Worm (Caenorhabditis elegans) whole organism, late embryonic: ENCODE results near the gene C38C6.3.

Experiments used
- C08G9.2 ChIP-seq: sonication (generic microtip); optimal IDR thresholded peaks from 2 replicates; lab custom pipeline; 2016; ENCODE audit warnings: mild to moderate bottlenecking, missing genetic modification characterization, moderate library complexity, missing compliant biosample characterization
- K09A11.1 ChIP-seq: sonication (generic microtip); optimal IDR thresholded peaks from 2 replicates; lab custom pipeline; 2017; ENCODE audit warnings: antibody characterized with exemption, mild to moderate bottlenecking, missing genetic modification characterization, missing compliant biosample characterization; ENCODE audit not compliant: insufficient read depth
- Y22D7AL.16 ChIP-seq: sonication (generic microtip); optimal IDR thresholded peaks from 2 replicates; lab custom pipeline; 2016; ENCODE audit warnings: missing genetic modification characterization, missing compliant biosample characterization
- ahr-1 ChIP-seq: sonication (generic microtip); optimal IDR thresholded peaks from 2 replicates; lab custom pipeline; 2016; ENCODE audit warnings: missing genetic modification characterization, missing compliant biosample characterization
- ceh-19 ChIP-seq: fragments of 200-800 bp; sonication (Bioruptor generic); optimal IDR thresholded peaks from 2 replicates; lab custom pipeline; 2018; ENCODE audit warnings: mild to moderate bottlenecking, missing genetic modification characterization, missing compliant biosample characterization
- ceh-2 ChIP-seq: sonication (generic microtip); optimal IDR thresholded peaks from 2 replicates; lab custom pipeline; 2016; ENCODE audit warnings: missing genotype, missing genetic modification characterization, missing compliant biosample characterization
- ceh-31 ChIP-seq: sonication (generic microtip); optimal IDR thresholded peaks from 2 replicates; lab custom pipeline; 2016; ENCODE audit warnings: missing genetic modification characterization, missing compliant biosample characterization
- ceh-34 ChIP-seq: sonication (generic microtip); optimal IDR thresholded peaks from 2 replicates; lab custom pipeline; 2016; ENCODE audit warnings: mild to moderate bottlenecking, missing genetic modification characterization, missing compliant biosample characterization
- ceh-45 ChIP-seq: fragments of 200-800 bp; sonication (Bioruptor generic); IDR thresholded peaks from 2 replicates; pipeline ENCODE4 v1.3.6; 2022; ENCODE audit warnings: missing genetic modification reagents, missing genetic modification characterization, missing compliant biosample characterization
- dmd-4 ChIP-seq: sonication (generic microtip); optimal IDR thresholded peaks from 2 replicates; lab custom pipeline; 2016; ENCODE audit warnings: borderline replicate concordance, missing genetic modification characterization, missing compliant biosample characterization
- elt-2 ChIP-seq: sonication (generic microtip); optimal IDR thresholded peaks from 2 replicates; lab custom pipeline; 2016; ENCODE audit warnings: missing genetic modification reagents, missing genetic modification characterization, missing compliant biosample characterization
- eyg-1 ChIP-seq: sonication (generic microtip); optimal IDR thresholded peaks from 2 replicates; lab custom pipeline; 2016; ENCODE audit warnings: missing genotype, missing genetic modification characterization, missing compliant biosample characterization
- fax-1 ChIP-seq: sonication (generic microtip); optimal IDR thresholded peaks from 2 replicates; lab custom pipeline; 2016; ENCODE audit warnings: missing genotype, missing genetic modification characterization, missing compliant biosample characterization
- fkh-6 ChIP-seq: sonication (generic microtip); optimal IDR thresholded peaks from 2 replicates; lab custom pipeline; 2016; ENCODE audit warnings: missing genetic modification characterization, missing compliant biosample characterization
- gmeb-2 ChIP-seq: sonication (generic microtip); optimal IDR thresholded peaks from 2 replicates; lab custom pipeline; 2016; ENCODE audit warnings: missing genetic modification characterization, inconsistent platforms, missing compliant biosample characterization
- hlh-13 ChIP-seq: fragments of 200-800 bp; sonication (Bioruptor generic); optimal IDR thresholded peaks from 2 replicates; lab custom pipeline; 2018; ENCODE audit warnings: mild to moderate bottlenecking, missing genetic modification characterization, missing compliant biosample characterization
- hlh-6 ChIP-seq: sonication (generic microtip); optimal IDR thresholded peaks from 2 replicates; lab custom pipeline; 2016; ENCODE audit warnings: missing genotype, missing genetic modification characterization, missing compliant biosample characterization
- lin-11 ChIP-seq: fragments of 200-800 bp; sonication (Bioruptor generic); optimal IDR thresholded peaks from 2 replicates; lab custom pipeline; 2018; ENCODE audit warnings: mild to moderate bottlenecking, missing genetic modification characterization, missing compliant biosample characterization
- nhr-232 ChIP-seq: sonication (generic microtip); optimal IDR thresholded peaks from 2 replicates; lab custom pipeline; 2016; ENCODE audit warnings: missing genetic modification characterization, missing compliant biosample characterization
- npax-4 ChIP-seq: sonication (generic microtip); optimal IDR thresholded peaks from 2 replicates; lab custom pipeline; 2016; ENCODE audit warnings: missing genetic modification characterization, missing compliant biosample characterization
- odd-2 ChIP-seq: sonication (generic microtip); optimal IDR thresholded peaks from 2 replicates; lab custom pipeline; 2017; ENCODE audit warnings: antibody characterized with exemption, mild to moderate bottlenecking, missing genetic modification characterization, missing compliant biosample characterization
- pat-9 ChIP-seq: fragments of 200-800 bp; sonication (Bioruptor generic); optimal IDR thresholded peaks from 2 replicates; lab custom pipeline; 2018; ENCODE audit warnings: mild to moderate bottlenecking, missing genetic modification characterization, moderate library complexity, missing compliant biosample characterization
- pax-1 ChIP-seq: fragments of 150-350 bp; optimal IDR thresholded peaks from 2 replicates; lab custom pipeline; 2014; ENCODE audit warnings: missing biosample characterization, missing genetic modification characterization
- pha-2 ChIP-seq: sonication (generic microtip); optimal IDR thresholded peaks from 2 replicates; lab custom pipeline; 2017; ENCODE audit warnings: mild to moderate bottlenecking, missing genetic modification characterization, missing compliant biosample characterization
- pha-4 ChIP-seq: fragments of 150-350 bp; optimal IDR thresholded peaks from 2 replicates; lab custom pipeline; 2018; ENCODE audit warnings: missing biosample characterization, missing genetic modification reagents, missing genetic modification characterization
- pqm-1 ChIP-seq: sonication (generic microtip); optimal IDR thresholded peaks from 2 replicates; lab custom pipeline; 2016; ENCODE audit warnings: missing genetic modification characterization, missing compliant biosample characterization
- syd-9 ChIP-seq: sonication (generic microtip); optimal IDR thresholded peaks from 2 replicates; lab custom pipeline; 2016; ENCODE audit warnings: mild to moderate bottlenecking, missing genetic modification characterization, moderate library complexity, missing compliant biosample characterization
- tbx-7 ChIP-seq: sonication (generic microtip); optimal IDR thresholded peaks from 2 replicates; lab custom pipeline; 2016; ENCODE audit warnings: missing genotype, missing genetic modification characterization, missing compliant biosample characterization
- ttx-3 ChIP-seq: sonication (generic microtip); optimal IDR thresholded peaks from 2 replicates; lab custom pipeline; 2016; ENCODE audit warnings: missing genetic modification reagents, missing genetic modification characterization, missing compliant biosample characterization
- unc-3 ChIP-seq, 2 experiments: fragments of 200-800 bp in 1 of 2; sonication (Bioruptor generic) in 1 of 2; sonication (generic microtip) in 1 of 2; conservative IDR thresholded peaks in 1 of 2; optimal IDR thresholded peaks in 1 of 2; 2 replicates each; pipeline versions ENCODE4 v1.3.6 to Lab custom; 2016 to 2022; ENCODE audit warnings: missing compliant biosample characterization in 2 of 2, missing genetic modification characterization in 2 of 2, missing genetic modification reagents in 1 of 2
- unc-55 ChIP-seq: sonication (generic microtip); optimal IDR thresholded peaks from 2 replicates; lab custom pipeline; 2017; ENCODE audit warnings: missing biosample characterization, missing genetic modification reagents, missing genetic modification characterization
- zip-5 ChIP-seq: sonication (generic microtip); optimal IDR thresholded peaks from 2 replicates; lab custom pipeline; 2016; ENCODE audit warnings: missing genetic modification characterization, missing compliant biosample characterization
- ztf-16 ChIP-seq: sonication (generic microtip); optimal IDR thresholded peaks from 2 replicates; lab custom pipeline; 2017; ENCODE audit warnings: missing genetic modification characterization, missing compliant biosample characterization

Gene C38C6.3

DNA sequence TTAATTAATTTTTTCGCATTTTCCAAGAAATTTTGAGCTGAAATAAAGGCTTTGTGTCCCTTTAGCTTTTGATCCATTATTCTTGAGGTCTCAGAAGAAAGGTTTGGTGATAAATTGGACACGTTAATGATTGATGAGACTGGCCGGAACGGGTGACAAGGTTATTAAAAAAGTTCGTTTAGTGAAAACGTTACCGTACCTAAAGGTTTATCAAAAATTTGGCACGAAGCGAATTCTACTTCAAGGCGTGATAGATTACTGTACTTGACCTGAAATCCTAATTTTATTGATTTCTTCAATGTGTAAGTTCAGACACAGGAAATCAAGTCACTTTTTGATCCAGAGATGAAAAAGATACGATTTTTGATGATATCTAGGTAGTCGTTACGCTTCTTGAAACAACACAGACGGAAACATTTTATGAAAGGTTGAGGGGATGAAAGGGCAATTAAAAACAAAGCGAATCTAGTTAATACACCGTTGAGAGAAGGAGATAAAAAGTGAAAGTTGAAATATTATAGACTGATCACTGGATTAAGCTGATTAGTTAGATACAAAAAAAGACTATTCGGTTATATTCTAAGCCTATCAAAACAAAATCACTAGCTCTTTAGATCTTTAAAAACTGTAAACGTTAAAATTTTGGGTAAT, 22.3 kb upstream of the C38C6.3 start:
- TF ChIP-seq pha-2 (tag; lab: Kevin White, UChicago) (no peak), tbx-7 (tag; lab: Kevin White, UChicago) (no peak), npax-4 (tag; lab: Kevin White, UChicago) (no peak), nhr-232 (tag; lab: Kevin White, UChicago) (no peak), unc-3 (GFP tag; conservative IDR thresholded peaks at IDR 0.05; lab: Robert Waterston, UW) (no peak), unc-3 (tag; optimal IDR thresholded peaks at IDR 0.05; lab: Kevin White, UChicago) (no peak), pax-1 (tag; lab: Kevin White, UChicago) (no peak), ceh-45 (GFP tag; lab: Robert Waterston, UW) (no peak), ttx-3 (tag; lab: Kevin White, UChicago) (no peak), zip-5 (tag; lab: Kevin White, UChicago) (no peak), ceh-2 (tag; lab: Kevin White, UChicago) (no peak), ceh-34 (tag; lab: Kevin White, UChicago) (no peak)

DNA sequence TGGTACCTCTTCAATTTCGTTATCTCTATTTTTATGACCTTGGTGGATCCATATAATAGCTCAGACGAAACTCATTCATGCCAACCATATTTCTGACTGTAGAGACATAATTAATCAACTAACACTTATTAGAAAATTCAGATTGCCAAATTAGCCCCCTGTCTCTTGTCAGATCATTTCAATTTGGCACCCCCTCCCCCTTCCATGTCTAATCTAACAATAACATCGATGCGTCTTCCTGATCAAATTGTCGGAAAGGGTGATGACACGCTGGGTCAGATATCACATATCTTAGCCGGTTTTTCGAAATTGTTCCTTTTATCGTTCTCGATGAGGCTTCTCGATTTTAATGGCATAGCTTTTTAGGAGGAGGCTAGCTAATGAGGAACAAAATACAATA, 21.6 kb upstream of the C38C6.3 start:
- no peak for TF ChIP-seq hlh-13
- TF ChIP-seq, all 69 proteins: peak for 0

DNA sequence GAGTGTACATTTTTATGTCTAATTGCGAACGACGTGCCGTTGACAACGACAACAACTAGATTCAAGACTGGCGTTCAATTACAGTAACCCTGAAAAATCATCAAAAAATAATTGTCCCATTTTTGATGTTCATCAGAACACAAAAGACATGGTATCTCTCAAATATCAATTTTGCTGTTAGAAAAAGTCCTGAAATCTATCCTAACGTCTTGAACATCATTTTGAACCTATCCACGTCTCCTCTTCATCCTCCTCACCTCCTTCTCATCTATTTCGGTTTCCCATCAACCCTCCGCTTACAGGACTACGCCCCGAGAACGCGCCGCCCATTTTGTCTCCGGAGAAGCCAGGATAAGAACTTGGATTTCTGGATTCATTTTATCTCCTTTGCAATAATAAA, 17.2 kb upstream of the C38C6.3 start, which contains the start of gene mltn-9:
TSS of gene mltn-9 (plus strand) at position 301 of the 400 bp plus-strand sequence.
- TF ChIP-seq syd-9 (tag; lab: Kevin White, UChicago), result no peak
- no peak for TF ChIP-seq C08G9.2 (tag; lab: Kevin White, UChicago)
- TF ChIP-seq fkh-6 (tag; lab: Kevin White, UChicago), result no peak
- no peak for TF ChIP-seq ceh-2 (tag; lab: Kevin White, UChicago)
- TF ChIP-seq nhr-232 (tag; lab: Kevin White, UChicago), result no peak
- no peak for TF ChIP-seq unc-55 (GFP tag; lab: Kevin White, UChicago)
- no peak for TF ChIP-seq pqm-1
- no peak for TF ChIP-seq zip-5 (tag; lab: Kevin White, UChicago)
- TF ChIP-seq Y22D7AL.16 (tag; lab: Kevin White, UChicago), result no peak
- TF ChIP-seq gmeb-2 (tag; lab: Kevin White, UChicago), result no peak
- no peak for TF ChIP-seq ceh-19 (GFP tag; lab: Kevin White, UChicago)
- no peak for TF ChIP-seq hlh-6
- no peak for TF ChIP-seq dmd-4
- TF ChIP-seq ceh-31, result no peak
- TF ChIP-seq pha-4 (tag; lab: Kevin White, UChicago), result no peak
- TF ChIP-seq eyg-1, result no peak
- TF ChIP-seq pat-9 (tag; lab: Kevin White, UChicago), result no peak
- TF ChIP-seq fax-1 (tag; lab: Kevin White, UChicago), result no peak

DNA sequence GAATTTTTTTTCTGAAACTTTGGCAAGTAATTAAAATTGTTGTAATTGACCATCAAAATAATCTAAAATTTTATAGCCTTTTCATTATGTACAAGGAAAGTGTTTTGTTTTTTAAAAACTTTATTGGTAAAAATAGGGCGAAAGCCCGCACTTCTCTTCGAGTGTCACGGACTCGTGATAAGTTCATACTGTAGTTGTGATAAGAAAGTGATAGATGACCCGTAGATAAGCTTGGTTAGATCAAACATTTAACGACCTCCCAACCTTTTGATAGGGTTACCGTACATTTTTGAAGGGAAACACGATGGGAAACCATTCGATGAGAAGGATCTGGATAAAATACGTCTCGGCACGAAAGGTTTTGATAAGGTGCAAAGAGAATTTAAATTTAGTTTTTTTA, 16.5 kb upstream of the C38C6.3 start:
- TF ChIP-seq elt-2 (tag; lab: Kevin White, UChicago) (peak; percentile 80), ztf-16 (tag; lab: Kevin White, UChicago) (no peak)

DNA sequence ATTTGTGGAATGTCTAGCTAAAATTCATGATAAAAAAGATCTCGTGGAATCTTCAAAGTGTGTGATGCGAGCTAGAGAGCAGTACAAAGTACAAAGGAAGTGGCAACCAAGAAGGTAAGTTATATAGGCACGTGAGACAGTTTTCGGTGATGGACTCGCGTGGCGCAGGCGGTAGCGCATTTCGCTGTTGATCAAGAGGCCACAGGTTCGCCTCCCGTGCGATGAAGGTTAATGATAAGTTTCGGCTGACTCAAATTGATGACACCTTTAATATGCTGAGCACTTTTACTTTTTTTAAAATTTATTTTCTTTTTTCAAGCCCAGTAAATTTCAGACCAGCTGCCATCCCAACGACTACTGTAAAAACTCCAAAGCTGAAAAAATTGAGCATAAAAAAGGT, 16.0 kb upstream of the C38C6.3 start:
- no peak for TF ChIP-seq ceh-19 (GFP tag; lab: Kevin White, UChicago)
- TF ChIP-seq lin-11 (tag; lab: Kevin White, UChicago), result no peak
- TF ChIP-seq syd-9 (tag; lab: Kevin White, UChicago), result no peak
- no peak for TF ChIP-seq pat-9 (tag; lab: Kevin White, UChicago)
- no peak for TF ChIP-seq elt-2 (tag; lab: Kevin White, UChicago)
- no peak for TF ChIP-seq odd-2 (tag; lab: Kevin White, UChicago)
- no peak for TF ChIP-seq unc-3 (GFP tag; conservative IDR thresholded peaks at IDR 0.05; lab: Robert Waterston, UW)
- no peak for TF ChIP-seq unc-3 (tag; optimal IDR thresholded peaks at IDR 0.05; lab: Kevin White, UChicago)
- no peak for TF ChIP-seq nhr-232 (tag; lab: Kevin White, UChicago)
- TF ChIP-seq ceh-2 (tag; lab: Kevin White, UChicago), result no peak
- no peak for TF ChIP-seq ahr-1 (tag; lab: Kevin White, UChicago)
- no peak for TF ChIP-seq K09A11.1 (tag; lab: Kevin White, UChicago)
